Fruit fly (Drosophila melanogaster) whole organism, embryonic: ENCODE results near the gene Parg.

ENCODE experiments used
- Adf1 ChIP-seq: fragments of 200-800 bp; sonication (Bioruptor generic); IDR thresholded peaks from 2 replicates; pipeline ENCODE4 v1.3.6; 2022; ENCODE audit warnings: missing biosample characterization, missing genetic modification characterization
- C15 ChIP-seq: fragments of 200-800 bp; sonication (Bioruptor generic); IDR thresholded peaks from 3 replicates; pipeline ENCODE4 v1.3.6; 2022; ENCODE audit warnings: missing biosample characterization, missing genetic modification characterization
- CG12236 ChIP-seq: fragments of 200-800 bp; sonication (Bioruptor generic); optimal IDR thresholded peaks from 2 replicates; lab custom pipeline; 2016; ENCODE audit warnings: missing biosample characterization, missing genetic modification characterization
- CG12744 ChIP-seq: fragments of 200-800 bp; sonication (Bioruptor generic); optimal IDR thresholded peaks from 2 replicates; lab custom pipeline; 2016; ENCODE audit warnings: missing biosample characterization, missing genetic modification characterization
- CG12942 ChIP-seq: fragments of 200-800 bp; sonication (Bioruptor generic); optimal IDR thresholded peaks from 3 replicates; lab custom pipeline; 2016; ENCODE audit warnings: missing biosample characterization, missing genetic modification characterization
- CG14050 ChIP-seq: fragments of 200-800 bp; sonication (Bioruptor generic); IDR thresholded peaks from 3 replicates; pipeline ENCODE4 v1.3.6; 2022; ENCODE audit warnings: missing biosample characterization, missing genetic modification characterization
- CG17359 ChIP-seq: fragments of 200-800 bp; sonication (Bioruptor generic); optimal IDR thresholded peaks from 3 replicates; lab custom pipeline; 2018; ENCODE audit warnings: missing biosample characterization, mild to moderate bottlenecking, missing genetic modification characterization, moderate library complexity
- CG1832 ChIP-seq: fragments of 200-800 bp; sonication (Bioruptor generic); optimal IDR thresholded peaks from 2 replicates; lab custom pipeline; 2017; ENCODE audit warnings: missing biosample characterization, mild to moderate bottlenecking, missing genetic modification characterization, inconsistent platforms
- CG30431 ChIP-seq: fragments of 200-800 bp; sonication (Bioruptor generic); optimal IDR thresholded peaks from 2 replicates; lab custom pipeline; 2017; ENCODE audit warnings: missing biosample characterization, missing genetic modification characterization
- CG3407 ChIP-seq: fragments of 200-800 bp; sonication (Bioruptor generic); optimal IDR thresholded peaks from 2 replicates; lab custom pipeline; 2018; ENCODE audit warnings: missing biosample characterization, mild to moderate bottlenecking, missing genetic modification characterization
- CG4328 ChIP-seq: fragments of 200-800 bp; sonication (Bioruptor generic); optimal IDR thresholded peaks from 3 replicates; lab custom pipeline; 2017; ENCODE audit warnings: missing biosample characterization, missing genetic modification reagents, missing genetic modification characterization
- CG5245 ChIP-seq: fragments of 200-800 bp; sonication (Bioruptor generic); optimal IDR thresholded peaks from 3 replicates; lab custom pipeline; 2016; ENCODE audit warnings: missing biosample characterization, missing genetic modification characterization
- CG6854 ChIP-seq: fragments of 200-800 bp; sonication (Bioruptor generic); optimal IDR thresholded peaks from 3 replicates; lab custom pipeline; 2017; ENCODE audit warnings: missing biosample characterization, mild to moderate bottlenecking, missing genetic modification characterization
- CG7372 ChIP-seq: fragments of 200-800 bp; sonication (Bioruptor generic); IDR thresholded peaks from 2 replicates; pipeline ENCODE4 v1.3.6; 2022; ENCODE audit warnings: missing biosample characterization, missing genetic modification characterization
- CG8290 ChIP-seq, 3 experiments: fragments of 200-800 bp; sonication (Bioruptor generic); optimal IDR thresholded peaks; 2 replicates each; lab custom pipeline; 2016 to 2019; ENCODE audit warnings: missing biosample characterization in 3 of 3, missing genetic modification characterization in 3 of 3, mild to moderate bottlenecking in 2 of 3, moderate library complexity in 1 of 3
- CG9437 ChIP-seq: fragments of 200-800 bp; sonication (Bioruptor generic); optimal IDR thresholded peaks from 2 replicates; lab custom pipeline; 2018; ENCODE audit warnings: missing biosample characterization, mild to moderate bottlenecking, missing genetic modification characterization
- CG9817 ChIP-seq: fragments of 200-800 bp; sonication (Bioruptor generic); optimal IDR thresholded peaks from 2 replicates; lab custom pipeline; 2018; ENCODE audit warnings: missing biosample characterization, mild to moderate bottlenecking, missing genetic modification characterization, moderate library complexity
- Drgx ChIP-seq: fragments of 200-800 bp; sonication (Bioruptor generic); IDR thresholded peaks from 2 replicates; pipeline ENCODE4 v1.3.6; 2022; ENCODE audit warnings: missing biosample characterization, missing genetic modification characterization
- E2f1 ChIP-seq: fragments of 200-800 bp; sonication (Bioruptor generic); IDR thresholded peaks from 2 replicates; pipeline ENCODE4 v1.3.6; 2022; ENCODE audit warnings: missing biosample characterization, missing genetic modification characterization
- Eip74EF ChIP-seq, 2 experiments: fragments of 200-800 bp in 1 of 2; fragments of >200 bp in 1 of 2; sonication (Bioruptor generic) in 1 of 2; optimal IDR thresholded peaks; 2 replicates each; lab custom pipeline; 2017 to 2019; ENCODE audit warnings: missing biosample characterization in 2 of 2, missing genetic modification characterization in 2 of 2, mild to moderate bottlenecking in 1 of 2, moderate library complexity in 1 of 2
- GATAe ChIP-seq: fragments of 200-800 bp; sonication (Bioruptor generic); conservative IDR thresholded peaks from 2 replicates; pipeline ENCODE4 v1.3.6; 2022; ENCODE audit warnings: missing biosample characterization, missing genetic modification characterization
- HHEX ChIP-seq: fragments of 200-800 bp; sonication (Bioruptor generic); optimal IDR thresholded peaks from 3 replicates; lab custom pipeline; 2017; ENCODE audit warnings: missing biosample characterization, mild to moderate bottlenecking, missing genetic modification characterization, missing genetic modification reagents
- HLHmδ ChIP-seq: fragments of 200-800 bp; sonication (Bioruptor generic); optimal IDR thresholded peaks from 2 replicates; lab custom pipeline; 2018; ENCODE audit warnings: missing biosample characterization, mild to moderate bottlenecking, missing genetic modification characterization, moderate library complexity
- Hmr ChIP-seq: fragments of 200-800 bp; sonication (Bioruptor generic); optimal IDR thresholded peaks from 3 replicates; lab custom pipeline; 2017; ENCODE audit warnings: mild to moderate bottlenecking, missing biosample characterization, missing genetic modification reagents, missing genetic modification characterization
- Lhr ChIP-seq: fragments of 200-800 bp; sonication (Bioruptor generic); optimal IDR thresholded peaks from 3 replicates; lab custom pipeline; 2017; ENCODE audit warnings: mild to moderate bottlenecking, missing biosample characterization, missing genetic modification reagents, missing genetic modification characterization
- Lim3 ChIP-seq: fragments of 200-800 bp; sonication (Bioruptor generic); IDR thresholded peaks from 2 replicates; pipeline ENCODE4 v1.3.6; 2022; ENCODE audit warnings: missing biosample characterization, missing genetic modification characterization
- MTF-1 ChIP-seq: fragments of 200-800 bp; sonication (Bioruptor generic); optimal IDR thresholded peaks from 2 replicates; lab custom pipeline; 2018; ENCODE audit warnings: missing biosample characterization, mild to moderate bottlenecking, missing genetic modification characterization, borderline replicate concordance
- Optix ChIP-seq: fragments of 200-800 bp; sonication (Bioruptor generic); IDR thresholded peaks from 3 replicates; pipeline ENCODE4 v1.3.6; 2022; ENCODE audit warnings: missing biosample characterization, missing genetic modification characterization
- Sox100B ChIP-seq: fragments of 200-800 bp; sonication (Bioruptor generic); optimal IDR thresholded peaks from 3 replicates; lab custom pipeline; 2018; ENCODE audit warnings: missing biosample characterization, mild to moderate bottlenecking, missing genetic modification characterization
- TFAM ChIP-seq: fragments of 200-800 bp; sonication (Bioruptor generic); optimal IDR thresholded peaks from 2 replicates; lab custom pipeline; 2017; ENCODE audit warnings: missing biosample characterization, missing genetic modification characterization, inconsistent platforms
- Trl ChIP-seq, 3 experiments: fragments of >200 bp in 2 of 3; fragments of 200-800 bp in 1 of 3; sonication (Bioruptor generic) in 1 of 3; optimal IDR thresholded peaks; 2 replicates in 1 of 3; 3 replicates in 2 of 3; lab custom pipeline; 2016 to 2017; ENCODE audit warnings: missing biosample characterization in 1 of 3, missing genetic modification characterization in 1 of 3
- Vsx1 ChIP-seq: fragments of 200-800 bp; sonication (Bioruptor generic); optimal IDR thresholded peaks from 2 replicates; lab custom pipeline; 2017; ENCODE audit warnings: missing biosample characterization, mild to moderate bottlenecking, missing genetic modification characterization, missing genetic modification reagents
- ac ChIP-seq: fragments of 200-800 bp; sonication (Bioruptor generic); optimal IDR thresholded peaks from 3 replicates; lab custom pipeline; 2017; ENCODE audit warnings: missing biosample characterization, mild to moderate bottlenecking, missing genetic modification characterization
- cato ChIP-seq: fragments of 200-800 bp; sonication (Bioruptor generic); optimal IDR thresholded peaks from 2 replicates; lab custom pipeline; 2016; ENCODE audit warnings: missing biosample characterization, missing genetic modification characterization, borderline replicate concordance
- en ChIP-seq: fragments of 200-800 bp; sonication (Bioruptor generic); optimal IDR thresholded peaks from 2 replicates; lab custom pipeline; 2016; ENCODE audit warnings: missing biosample characterization, missing genetic modification characterization
- fd3F ChIP-seq: fragments of 200-800 bp; sonication (Bioruptor generic); optimal IDR thresholded peaks from 2 replicates; lab custom pipeline; 2018; ENCODE audit warnings: missing biosample characterization, mild to moderate bottlenecking, missing genetic modification characterization, moderate library complexity
- gcm ChIP-seq: fragments of 200-800 bp; sonication (Bioruptor generic); optimal IDR thresholded peaks from 2 replicates; lab custom pipeline; 2019; ENCODE audit warnings: missing biosample characterization, mild to moderate bottlenecking, missing genetic modification characterization, moderate library complexity
- nmo ChIP-seq: fragments of 200-800 bp; sonication (Bioruptor generic); optimal IDR thresholded peaks from 2 replicates; lab custom pipeline; 2018; ENCODE audit warnings: missing biosample characterization, mild to moderate bottlenecking, missing genetic modification characterization, moderate library complexity
- pfk ChIP-seq: fragments of 200-800 bp; sonication (Bioruptor generic); optimal IDR thresholded peaks from 2 replicates; lab custom pipeline; 2018; ENCODE audit warnings: missing biosample characterization, mild to moderate bottlenecking, missing genetic modification characterization, moderate library complexity
- prd ChIP-seq, 3 experiments: fragments of >200 bp in 2 of 3; fragments of 200-800 bp in 1 of 3; sonication (Bioruptor generic) in 1 of 3; optimal IDR thresholded peaks in 2 of 3; IDR thresholded peaks in 1 of 3; 2 replicates in 2 of 3; 3 replicates in 1 of 3; pipeline versions ENCODE4 v1.3.6 to Lab custom; 2017 to 2022; ENCODE audit warnings: missing biosample characterization in 1 of 3, missing genetic modification characterization in 1 of 3
- pros ChIP-seq: fragments of 200-800 bp; sonication (Bioruptor generic); optimal IDR thresholded peaks from 3 replicates; lab custom pipeline; 2019; ENCODE audit warnings: missing biosample characterization, mild to moderate bottlenecking, missing genetic modification characterization, moderate library complexity
- salm ChIP-seq: fragments of 200-800 bp; sonication (Bioruptor generic); optimal IDR thresholded peaks from 2 replicates; lab custom pipeline; 2018; ENCODE audit warnings: missing biosample characterization, mild to moderate bottlenecking, missing genetic modification characterization
- scrt ChIP-seq: fragments of 200-800 bp; sonication (Bioruptor generic); optimal IDR thresholded peaks from 2 replicates; lab custom pipeline; 2018; ENCODE audit warnings: missing biosample characterization, mild to moderate bottlenecking, missing genetic modification characterization, moderate library complexity
- slbo ChIP-seq: fragments of 200-800 bp; sonication (Bioruptor generic); IDR thresholded peaks from 2 replicates; pipeline ENCODE4 v1.3.6; 2022; ENCODE audit warnings: missing biosample characterization, missing genetic modification characterization
- wdn ChIP-seq: fragments of 200-800 bp; sonication (Bioruptor generic); IDR thresholded peaks from 2 replicates; pipeline ENCODE4 v1.3.6; 2022; ENCODE audit warnings: missing biosample characterization, missing genetic modification characterization
- yki ChIP-seq: fragments of >200 bp; optimal IDR thresholded peaks from 3 replicates; lab custom pipeline; 2018
- zen ChIP-seq: fragments of 200-800 bp; sonication (Bioruptor generic); optimal IDR thresholded peaks from 3 replicates; lab custom pipeline; 2018; ENCODE audit warnings: missing biosample characterization, mild to moderate bottlenecking, missing genetic modification characterization, moderate library complexity
- zfh2 ChIP-seq: fragments of 200-800 bp; sonication (Bioruptor generic); optimal IDR thresholded peaks from 2 replicates; lab custom pipeline; 2016; ENCODE audit warnings: missing biosample characterization, missing genetic modification characterization

Parg gene

dm6 chrX:3718592-3719267 is 47.4 kb upstream of the Parg start (continued):
- TF ChIP-seq prd (optimal IDR thresholded peaks at IDR 0.05; lab: Kevin White, UChicago) (no peak), prd (GFP tag; IDR thresholded peaks at IDR 0.05; lab: Robert Waterston, UW) (no peak), pfk (GFP tag; lab: Kevin White, UChicago) (no peak), E2f1 (GFP tag; lab: Robert Waterston, UW) (no peak), TFAM (GFP tag; lab: Kevin White, UChicago) (no peak), CG17359 (tag; lab: Kevin White, UChicago) (no peak), slbo (GFP tag; lab: Robert Waterston, UW) (no peak), wdn (no peak), Sox100B (no peak), Lim3 (GFP tag; lab: Robert Waterston, UW) (no peak), HLHmδ (GFP tag; lab: Kevin White, UChicago) (no peak), pros (peak; percentile 40), Vsx1 (GFP tag; lab: Kevin White, UChicago) (no peak), CG9817 (tag; lab: Kevin White, UChicago) (no peak), zfh2 (GFP tag; lab: Kevin White, UChicago) (no peak), CG14050 (GFP tag; lab: Robert Waterston, UW) (no peak), scrt (GFP tag; lab: Kevin White, UChicago) (no peak), yki (lab: Kevin White, UChicago) (peak; percentile 87), GATAe (GFP tag; lab: Robert Waterston, UW) (no peak), CG12744 (GFP tag; lab: Kevin White, UChicago) (no peak), CG4328 (GFP tag; lab: Kevin White, UChicago) (no peak), Drgx (GFP tag; lab: Robert Waterston, UW) (peak; percentile 6; the same call in 1 of the 2 replicates), CG1832 (GFP tag; lab: Kevin White, UChicago) (no peak), gcm (GFP tag; lab: Kevin White, UChicago) (peak; percentile 86), Lhr (GFP tag; lab: Kevin White, UChicago) (no peak), CG12942 (GFP tag; lab: Kevin White, UChicago) (no peak), CG30431 (GFP tag; lab: Kevin White, UChicago) (no peak), Optix (no peak), nmo (GFP tag; lab: Kevin White, UChicago) (no peak), zen (no peak), Trl (optimal IDR thresholded peaks at IDR 0.05; lab: Kevin White, UChicago) (peak; percentile 85 to 93), Trl (GFP tag; optimal IDR thresholded peaks at IDR 0.05; lab: Kevin White, UChicago) (peak; percentile 21), HHEX (GFP tag; lab: Kevin White, UChicago) (no peak), CG8290 (GFP tag; optimal IDR thresholded peaks at IDR 0.05; lab: Kevin White, UChicago) (no peak), CG8290 (tag; optimal IDR thresholded peaks at IDR 0.05; lab: Kevin White, UChicago) (no peak), MTF-1 (GFP tag; lab: Kevin White, UChicago) (no peak), cato (GFP tag; lab: Kevin White, UChicago) (no peak), en (GFP tag; lab: Kevin White, UChicago) (no peak), salm (no peak), CG6854 (GFP tag; lab: Kevin White, UChicago) (no peak), fd3F (GFP tag; lab: Kevin White, UChicago) (no peak), CG9437 (no peak), ac (GFP tag; lab: Kevin White, UChicago) (no peak), C15 (GFP tag; lab: Robert Waterston, UW) (no peak), CG7372 (no peak), Eip74EF (GFP tag; optimal IDR thresholded peaks at IDR 0.05; lab: Kevin White, UChicago) (no peak), Hmr (GFP tag; lab: Kevin White, UChicago) (no peak), Adf1 (GFP tag; lab: Robert Waterston, UW) (peak; percentile 62), CG12236 (no peak), CG5245 (GFP tag; lab: Kevin White, UChicago) (no peak), CG3407 (no peak)
